Fruit fly (Drosophila melanogaster) whole organism, adult: ENCODE data around the gene slou.
A peak's percentile ranks its signal among the peaks of the same experiment; 100 is the strongest.

Experiments used
- CG11617 ChIP-seq: fragments of 200-800 bp; sonication (Bioruptor generic); optimal IDR thresholded peaks from 2 replicates; lab custom pipeline; 2017; ENCODE audit warnings: mild to moderate bottlenecking, missing biosample characterization, missing genetic modification reagents, missing genetic modification characterization
- CG12768 ChIP-seq: fragments of 200-800 bp; sonication (Bioruptor generic); optimal IDR thresholded peaks from 2 replicates; lab custom pipeline; 2017; ENCODE audit warnings: missing biosample characterization, missing genetic modification characterization, mild to moderate bottlenecking, moderate library complexity, missing genetic modification reagents
- CG14711 ChIP-seq: fragments of 200-800 bp; sonication (Bioruptor generic); optimal IDR thresholded peaks from 2 replicates; lab custom pipeline; 2018; ENCODE audit warnings: missing biosample characterization, mild to moderate bottlenecking, missing genetic modification characterization, moderate library complexity
- CG1620 ChIP-seq: fragments of 200-800 bp; sonication (Bioruptor generic); optimal IDR thresholded peaks from 2 replicates; lab custom pipeline; 2016; ENCODE audit warnings: missing biosample characterization, missing genetic modification characterization
- CG33017 ChIP-seq: fragments of 200-800 bp; sonication (Bioruptor generic); optimal IDR thresholded peaks from 2 replicates; lab custom pipeline; 2018; ENCODE audit warnings: missing biosample characterization, mild to moderate bottlenecking, missing genetic modification characterization, moderate library complexity
- CG5204 ChIP-seq: fragments of 200-800 bp; sonication (Bioruptor generic); optimal IDR thresholded peaks from 2 replicates; lab custom pipeline; 2016; ENCODE audit warnings: missing biosample characterization, missing genetic modification characterization
- CG7045 ChIP-seq: fragments of 200-800 bp; sonication (Bioruptor generic); optimal IDR thresholded peaks from 2 replicates; lab custom pipeline; 2017; ENCODE audit warnings: missing biosample characterization, mild to moderate bottlenecking, missing genetic modification characterization
- CG7101 ChIP-seq: fragments of 200-800 bp; sonication (Bioruptor generic); optimal IDR thresholded peaks from 2 replicates; lab custom pipeline; 2018; ENCODE audit warnings: missing biosample characterization, mild to moderate bottlenecking, missing genetic modification characterization, moderate library complexity
- Clk ChIP-seq: fragments of 200-800 bp; sonication (Bioruptor generic); optimal IDR thresholded peaks from 2 replicates; lab custom pipeline; 2017; ENCODE audit warnings: missing biosample characterization, missing genetic modification characterization
- Crg-1 ChIP-seq: fragments of 200-800 bp; sonication (Bioruptor generic); optimal IDR thresholded peaks from 2 replicates; lab custom pipeline; 2016; ENCODE audit warnings: missing biosample characterization, missing genetic modification characterization
- Hr96 ChIP-seq: fragments of 200-800 bp; sonication (Bioruptor generic); optimal IDR thresholded peaks from 2 replicates; lab custom pipeline; 2016; ENCODE audit warnings: missing biosample characterization, missing genetic modification characterization
- Mnt ChIP-seq: fragments of 200-800 bp; sonication (Bioruptor generic); optimal IDR thresholded peaks from 2 replicates; lab custom pipeline; 2016; ENCODE audit warnings: missing biosample characterization, mild to moderate bottlenecking, missing genetic modification characterization
- bab1 ChIP-seq: fragments of 200-800 bp; sonication (Bioruptor generic); optimal IDR thresholded peaks from 3 replicates; lab custom pipeline; 2019; ENCODE audit warnings: missing biosample characterization, mild to moderate bottlenecking, missing genetic modification characterization, moderate library complexity
- cic ChIP-seq: fragments of 200-800 bp; sonication (Bioruptor generic); optimal IDR thresholded peaks from 2 replicates; lab custom pipeline; 2017; ENCODE audit warnings: missing biosample characterization, mild to moderate bottlenecking, missing genetic modification characterization, moderate library complexity
- cnc ChIP-seq, 2 experiments: fragments of >200 bp; optimal IDR thresholded peaks; 2 replicates each; lab custom pipeline; 2017
- kay ChIP-seq: fragments of 200-800 bp; sonication (Bioruptor generic); peaks from one replicate; lab custom pipeline; 2016; ENCODE audit warnings: missing biosample characterization, missing genetic modification characterization, borderline replicate concordance
- ovo ChIP-seq: fragments of 200-800 bp; sonication (Bioruptor generic); optimal IDR thresholded peaks from 2 replicates; lab custom pipeline; 2016; ENCODE audit warnings: missing biosample characterization, missing genetic modification characterization
- pad ChIP-seq: fragments of 200-800 bp; sonication (Bioruptor generic); optimal IDR thresholded peaks from 3 replicates; lab custom pipeline; 2017; ENCODE audit warnings: missing biosample characterization, missing genetic modification characterization, mild to moderate bottlenecking, moderate library complexity, missing genetic modification reagents
- tj ChIP-seq: fragments of 200-800 bp; sonication (Bioruptor generic); optimal IDR thresholded peaks from 3 replicates; lab custom pipeline; 2017; ENCODE audit warnings: missing biosample characterization, mild to moderate bottlenecking, missing genetic modification characterization, moderate library complexity
- toe ChIP-seq: fragments of 200-800 bp; sonication (Bioruptor generic); optimal IDR thresholded peaks from 2 replicates; lab custom pipeline; 2016; ENCODE audit warnings: missing biosample characterization, missing genetic modification characterization

The slou gene

dm6 chr3R:21534256-21534655, 22.7 kb downstream of the slou start:
- TF ChIP-seq Crg-1 (no peak), CG12768 (GFP tag; lab: Kevin White, UChicago) (no peak), ovo (no peak), Clk (GFP tag; lab: Kevin White, UChicago) (no peak), CG33017 (tag; lab: Kevin White, UChicago) (no peak), cnc (optimal IDR thresholded peaks at IDR 0.05; lab: Kevin White, UChicago) (no peak), Mnt (no peak), CG5204 (no peak), tj (GFP tag; lab: Kevin White, UChicago) (no peak), CG7101 (tag; lab: Kevin White, UChicago) (no peak), CG14711 (tag; lab: Kevin White, UChicago) (no peak), CG11617 (no peak), Hr96 (GFP tag; lab: Kevin White, UChicago) (no peak)

- no peak for TF ChIP-seq Hr96 (GFP tag; lab: Kevin White, UChicago)
- TF ChIP-seq cnc (optimal IDR thresholded peaks at IDR 0.05; lab: Kevin White, UChicago) = no peak
Measured at dm6 chr3R:21528529-21528928, 28.5 kb downstream of the slou start.

dm6 chr3R:21524574-21524973, 32.4 kb downstream of the slou start:
- no peak for TF ChIP-seq kay (GFP tag; lab: Kevin White, UChicago)
- no peak for TF ChIP-seq CG12768 (GFP tag; lab: Kevin White, UChicago)
- no peak for TF ChIP-seq CG7101 (tag; lab: Kevin White, UChicago)
- TF ChIP-seq CG5204 = no peak
- TF ChIP-seq Hr96 (GFP tag; lab: Kevin White, UChicago) = no peak
- no peak for TF ChIP-seq cnc (optimal IDR thresholded peaks at IDR 0.05; lab: Kevin White, UChicago)
- TF ChIP-seq tj (GFP tag; lab: Kevin White, UChicago) = no peak

dm6 chr3R:21521780-21522179, 35.2 kb downstream of the slou start:
- no peak for TF ChIP-seq CG14711 (tag; lab: Kevin White, UChicago)
- no peak for TF ChIP-seq toe
- no peak for TF ChIP-seq Mnt
- no peak for TF ChIP-seq CG33017 (tag; lab: Kevin White, UChicago)

DNA sequence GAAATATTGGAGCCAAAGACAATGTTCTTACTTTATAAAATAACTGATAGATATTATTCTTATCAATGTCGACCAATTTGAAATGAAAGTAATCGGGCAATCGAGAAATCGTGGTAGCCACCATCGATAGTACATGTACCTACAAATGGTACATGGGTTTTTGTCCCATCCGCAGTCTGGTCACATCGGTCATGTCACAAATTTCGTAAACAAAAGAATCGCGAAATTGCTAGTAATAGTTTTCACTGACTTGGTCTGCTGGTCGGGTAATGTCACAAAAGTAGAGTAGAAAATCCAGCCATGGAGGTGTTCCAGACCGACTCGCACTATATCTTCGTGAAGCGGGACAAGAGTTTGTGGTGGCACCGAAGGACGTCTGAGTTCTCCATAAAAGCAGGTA, 36.2 kb downstream of the slou start, which contains the start of gene sp3:
sp3 (plus strand) TSS at position 173 of the 400 bp plus-strand sequence.
- TF ChIP-seq toe = no peak
- TF ChIP-seq CG14711 (tag; lab: Kevin White, UChicago) = no peak
- TF ChIP-seq Hr96 (GFP tag; lab: Kevin White, UChicago) = no peak
- TF ChIP-seq Clk (GFP tag; lab: Kevin White, UChicago) = no peak
- no peak for TF ChIP-seq tj (GFP tag; lab: Kevin White, UChicago)
- no peak for TF ChIP-seq Mnt
- no peak for TF ChIP-seq Crg-1
- no peak for TF ChIP-seq ovo
- no peak for TF ChIP-seq bab1 (GFP tag; lab: Kevin White, UChicago)
- no peak for TF ChIP-seq CG7101 (tag; lab: Kevin White, UChicago)
- TF ChIP-seq CG5204 = no peak
- TF ChIP-seq CG11617 = no peak
- TF ChIP-seq pad (GFP tag; lab: Kevin White, UChicago) = no peak
- TF ChIP-seq cnc (optimal IDR thresholded peaks at IDR 0.05; lab: Kevin White, UChicago) = no peak
- no peak for TF ChIP-seq kay (GFP tag; lab: Kevin White, UChicago)
- no peak for TF ChIP-seq CG33017 (tag; lab: Kevin White, UChicago)
- no peak for TF ChIP-seq CG1620 (GFP tag; lab: Kevin White, UChicago)
- no peak for TF ChIP-seq cic (GFP tag; lab: Kevin White, UChicago)
- TF ChIP-seq CG7045 (GFP tag; lab: Kevin White, UChicago) = no peak
- no peak for TF ChIP-seq CG12768 (GFP tag; lab: Kevin White, UChicago)

- peak; percentile 97 for TF ChIP-seq Hr96 (GFP tag; lab: Kevin White, UChicago)
- peak; percentile 92 for TF ChIP-seq CG5204
- TF ChIP-seq CG14711 (tag; lab: Kevin White, UChicago) = peak; percentile 83
- TF ChIP-seq cic (GFP tag; lab: Kevin White, UChicago) = peak; percentile 25
- TF ChIP-seq Clk (GFP tag; lab: Kevin White, UChicago) = peak; percentile 87
- TF ChIP-seq bab1 (GFP tag; lab: Kevin White, UChicago) = peak; percentile 94
- TF ChIP-seq CG7045 (GFP tag; lab: Kevin White, UChicago) = peak; percentile 96
- no peak for TF ChIP-seq cnc (optimal IDR thresholded peaks at IDR 0.05; lab: Kevin White, UChicago)
- TF ChIP-seq Crg-1 = peak; percentile 96
- TF ChIP-seq CG1620 (GFP tag; lab: Kevin White, UChicago) = peak; percentile 98
- TF ChIP-seq tj (GFP tag; lab: Kevin White, UChicago) = peak; percentile 71
- TF ChIP-seq CG7101 (tag; lab: Kevin White, UChicago) = peak; percentile 95
- TF ChIP-seq toe = peak; percentile 95
- no peak for TF ChIP-seq kay (GFP tag; lab: Kevin White, UChicago)
- peak; percentile 97 for TF ChIP-seq ovo
- TF ChIP-seq pad (GFP tag; lab: Kevin White, UChicago) = peak; percentile 88
- TF ChIP-seq CG33017 (tag; lab: Kevin White, UChicago) = peak; percentile 75
- TF ChIP-seq Mnt = peak; percentile 89
- TF ChIP-seq CG12768 (GFP tag; lab: Kevin White, UChicago) = peak; percentile 86
- TF ChIP-seq CG11617 = peak; percentile 87
Measured at dm6 chr3R:21520183-21520582, 36.8 kb downstream of the slou start.

- TF ChIP-seq CG7101 (tag; lab: Kevin White, UChicago) (no peak), Hr96 (GFP tag; lab: Kevin White, UChicago) (no peak), CG7045 (GFP tag; lab: Kevin White, UChicago) (no peak), CG5204 (no peak), CG14711 (tag; lab: Kevin White, UChicago) (no peak), ovo (no peak), Mnt (no peak), CG33017 (tag; lab: Kevin White, UChicago) (no peak), Clk (GFP tag; lab: Kevin White, UChicago) (no peak)
Measured at dm6 chr3R:21510999-21511398, 46.0 kb downstream of the slou start.
